Worm (Caenorhabditis elegans) whole organism, early embryonic: ENCODE measurements around the gene F22H10.2.

Source experiments
- B0310.2 ChIP-seq: sonication (generic microtip); optimal IDR thresholded peaks from 2 replicates; lab custom pipeline; 2016; ENCODE audit warnings: mild to moderate bottlenecking, missing genetic modification characterization, missing compliant biosample characterization
- F13C5.2 ChIP-seq: sonication (generic microtip); optimal IDR thresholded peaks from 2 replicates; lab custom pipeline; 2017; ENCODE audit warnings: mild to moderate bottlenecking, missing genetic modification characterization, inconsistent platforms, missing compliant biosample characterization
- aly-1 ChIP-seq: sonication (generic microtip); optimal IDR thresholded peaks from 2 replicates; lab custom pipeline; 2016; ENCODE audit warnings: missing genetic modification characterization, missing compliant biosample characterization
- ama-1 ChIP-seq: fragments of 150-350 bp; optimal IDR thresholded peaks from 2 replicates; lab custom pipeline; 2014
- hmbx-1 ChIP-seq: sonication (generic microtip); optimal IDR thresholded peaks from 2 replicates; lab custom pipeline; 2016; ENCODE audit warnings: mild to moderate bottlenecking, missing genetic modification characterization, missing compliant biosample characterization
- tbx-11 ChIP-seq: fragments of 200-800 bp; sonication (Bioruptor generic); IDR thresholded peaks from 2 replicates; pipeline ENCODE4 v1.3.6; 2022; ENCODE audit warnings: missing genetic modification characterization, missing compliant biosample characterization
- tra-4 ChIP-seq: sonication (generic microtip); optimal IDR thresholded peaks from 2 replicates; lab custom pipeline; 2017; ENCODE audit warnings: missing genetic modification characterization, missing compliant biosample characterization

DNA sequence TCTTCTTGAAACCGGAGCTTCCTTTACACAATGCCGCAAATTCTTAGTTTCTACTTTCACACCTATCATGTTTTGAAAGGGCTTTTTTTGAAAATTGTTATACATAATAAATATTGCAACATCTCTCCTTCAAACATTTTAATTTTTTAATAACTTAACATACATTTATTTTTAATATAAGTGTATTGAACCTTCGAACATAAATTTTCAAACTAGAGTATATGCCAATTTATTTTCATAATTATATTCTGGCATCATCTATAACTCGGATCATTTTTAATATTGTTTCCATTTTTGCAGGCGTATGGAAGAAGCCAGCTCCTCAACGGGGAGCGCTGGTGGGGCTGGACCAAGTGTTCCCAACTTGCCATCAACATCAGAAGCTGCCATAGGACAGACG lies 49.9 kb downstream of the F22H10.2 start, which contains the start of gene hda-4:
- TF ChIP-seq tbx-11 (GFP tag; lab: Robert Waterston, UW), result no peak
- TF ChIP-seq B0310.2 (tag; lab: Kevin White, UChicago), result no peak
- no peak for TF ChIP-seq ama-1 (lab: Kevin White, UChicago)
- TF ChIP-seq F13C5.2, result no peak
- no peak for TF ChIP-seq tra-4 (tag; lab: Kevin White, UChicago)
- no peak for TF ChIP-seq hmbx-1 (tag; lab: Kevin White, UChicago)
- no peak for TF ChIP-seq aly-1 (tag; lab: Kevin White, UChicago)
